Fruit fly (Drosophila melanogaster) whole organism, embryonic: ENCODE measurements around the gene CG2059.
A peak's percentile ranks its signal among the peaks of the same experiment; 100 is the strongest.

Source experiments
- CG11085 ChIP-seq: fragments of 200-800 bp; sonication (Bioruptor generic); IDR thresholded peaks from 2 replicates; pipeline ENCODE4 v1.3.6; 2022; ENCODE audit warnings: missing biosample characterization, missing genetic modification characterization
- CG13123 ChIP-seq: fragments of 200-800 bp; sonication (Bioruptor generic); optimal IDR thresholded peaks from 2 replicates; lab custom pipeline; 2016; ENCODE audit warnings: missing biosample characterization, missing genetic modification characterization
- CG14667 ChIP-seq: fragments of 200-800 bp; sonication (Bioruptor generic); IDR thresholded peaks from 2 replicates; pipeline ENCODE4 v1.3.6; 2022; ENCODE audit warnings: missing biosample characterization, missing genetic modification characterization
- CG14710 ChIP-seq: fragments of 200-800 bp; sonication (Bioruptor generic); optimal IDR thresholded peaks from 3 replicates; lab custom pipeline; 2019; ENCODE audit warnings: missing biosample characterization, mild to moderate bottlenecking, missing genetic modification characterization, moderate library complexity
- CG15601 ChIP-seq: fragments of 200-800 bp; sonication (Bioruptor generic); optimal IDR thresholded peaks from 3 replicates; lab custom pipeline; 2019; ENCODE audit warnings: missing biosample characterization, mild to moderate bottlenecking, missing genetic modification characterization, moderate library complexity
- CG15696 ChIP-seq: fragments of 200-800 bp; sonication (Bioruptor generic); optimal IDR thresholded peaks from 2 replicates; lab custom pipeline; 2019; ENCODE audit warnings: missing biosample characterization, mild to moderate bottlenecking, missing genetic modification characterization, moderate library complexity
- CG1647 ChIP-seq: fragments of 200-800 bp; sonication (Bioruptor generic); optimal IDR thresholded peaks from 3 replicates; lab custom pipeline; 2016; ENCODE audit warnings: missing biosample characterization, missing genetic modification characterization
- CG17328 ChIP-seq: fragments of 200-800 bp; sonication (Bioruptor generic); IDR thresholded peaks from 2 replicates; pipeline ENCODE4 v1.3.6; 2022; ENCODE audit warnings: missing biosample characterization, missing genetic modification characterization
- CG18011 ChIP-seq: fragments of 200-800 bp; sonication (Bioruptor generic); optimal IDR thresholded peaks from 2 replicates; lab custom pipeline; 2017; ENCODE audit warnings: missing biosample characterization, missing genetic modification characterization, mild to moderate bottlenecking, moderate library complexity, missing genotype
- CG32532 ChIP-seq: fragments of 200-800 bp; sonication (Bioruptor generic); IDR thresholded peaks from 2 replicates; pipeline ENCODE4 v1.3.6; 2022; ENCODE audit warnings: missing biosample characterization, missing genetic modification characterization
- CG4820 ChIP-seq: fragments of 200-800 bp; sonication (Bioruptor generic); optimal IDR thresholded peaks from 3 replicates; lab custom pipeline; 2016; ENCODE audit warnings: missing biosample characterization, missing genetic modification characterization
- CG6689 ChIP-seq: fragments of 200-800 bp; sonication (Bioruptor generic); IDR thresholded peaks from 2 replicates; pipeline ENCODE4 v1.3.6; 2022; ENCODE audit warnings: missing biosample characterization, missing genetic modification characterization
- CG7271 ChIP-seq: fragments of 200-800 bp; sonication (Bioruptor generic); optimal IDR thresholded peaks from 2 replicates; lab custom pipeline; 2018; ENCODE audit warnings: missing biosample characterization, mild to moderate bottlenecking, missing genetic modification characterization, moderate library complexity
- CG8944 ChIP-seq: fragments of 200-800 bp; sonication (Bioruptor generic); optimal IDR thresholded peaks from 3 replicates; lab custom pipeline; 2016; ENCODE audit warnings: missing biosample characterization, missing genetic modification characterization
- CG9727 ChIP-seq: fragments of 200-800 bp; sonication (Bioruptor generic); optimal IDR thresholded peaks from 3 replicates; lab custom pipeline; 2017; ENCODE audit warnings: missing biosample characterization, mild to moderate bottlenecking, missing genetic modification characterization
- Camta ChIP-seq: fragments of 200-800 bp; sonication (Bioruptor generic); optimal IDR thresholded peaks from 2 replicates; lab custom pipeline; 2016; ENCODE audit warnings: missing biosample characterization, missing genetic modification characterization
- Deaf1 ChIP-seq: fragments of 200-800 bp; optimal IDR thresholded peaks from 3 replicates; lab custom pipeline; 2019; ENCODE audit warnings: missing biosample characterization, mild to moderate bottlenecking, missing genetic modification characterization, moderate library complexity
- ERR ChIP-seq: fragments of 200-800 bp; sonication (Bioruptor generic); optimal IDR thresholded peaks from 2 replicates; lab custom pipeline; 2016; ENCODE audit warnings: missing biosample characterization, missing genetic modification characterization
- Ets65A ChIP-seq: fragments of 200-800 bp; sonication (Bioruptor generic); peaks from one replicate; lab custom pipeline; 2016; ENCODE audit warnings: missing biosample characterization, missing genetic modification characterization
- Hr39 ChIP-seq: fragments of >200 bp; optimal IDR thresholded peaks from 2 replicates; lab custom pipeline; 2017
- Hsf ChIP-seq: fragments of 200-800 bp; sonication (Bioruptor generic); optimal IDR thresholded peaks from 3 replicates; lab custom pipeline; 2016; ENCODE audit warnings: missing biosample characterization, missing genetic modification characterization
- Mad ChIP-seq: fragments of 200-800 bp; sonication (Bioruptor generic); optimal IDR thresholded peaks from 2 replicates; lab custom pipeline; 2016; ENCODE audit warnings: missing biosample characterization, missing genetic modification characterization
- Pdp1 ChIP-seq, 2 experiments: fragments of 200-800 bp; sonication (Bioruptor generic); optimal IDR thresholded peaks; 3 replicates each; lab custom pipeline; 2016; ENCODE audit warnings: missing biosample characterization in 2 of 2, missing genetic modification characterization in 2 of 2, mild to moderate bottlenecking in 1 of 2, moderate library complexity in 1 of 2
- Rx ChIP-seq: fragments of 200-800 bp; sonication (Bioruptor generic); IDR thresholded peaks from 2 replicates; pipeline ENCODE4 v1.3.6; 2022; ENCODE audit warnings: missing biosample characterization, missing genetic modification characterization
- Side ChIP-seq: fragments of 200-800 bp; sonication (Bioruptor generic); optimal IDR thresholded peaks from 2 replicates; lab custom pipeline; 2016; ENCODE audit warnings: missing biosample characterization, missing genetic modification characterization
- Stat92E ChIP-seq, 3 experiments: fragments of >200 bp in 2 of 3; fragments of 200-800 bp in 1 of 3; sonication (Bioruptor generic) in 1 of 3; optimal IDR thresholded peaks; 2 replicates each; lab custom pipeline; 2017 to 2019; ENCODE audit warnings: missing biosample characterization in 3 of 3, missing genetic modification characterization in 3 of 3, mild to moderate bottlenecking in 1 of 3, moderate library complexity in 1 of 3
- Taf1 ChIP-seq: fragments of 200-800 bp; sonication (Bioruptor generic); IDR thresholded peaks from 2 replicates; pipeline ENCODE4 v1.3.6; 2022; ENCODE audit warnings: missing biosample characterization, missing genetic modification characterization
- Xbp1 ChIP-seq: fragments of 200-800 bp; sonication (Bioruptor generic); optimal IDR thresholded peaks from 3 replicates; lab custom pipeline; 2016; ENCODE audit warnings: missing biosample characterization, mild to moderate bottlenecking, missing genetic modification characterization
- ap ChIP-seq: fragments of 200-800 bp; sonication (Bioruptor generic); IDR thresholded peaks from 2 replicates; pipeline ENCODE4 v1.3.6; 2022; ENCODE audit warnings: missing biosample characterization, missing genetic modification characterization
- cas ChIP-seq: fragments of 200-800 bp; sonication (Bioruptor generic); IDR thresholded peaks from 2 replicates; pipeline ENCODE4 v1.3.6; 2022; ENCODE audit warnings: missing biosample characterization, missing genetic modification characterization
- ci ChIP-seq: fragments of 200-800 bp; sonication (Bioruptor generic); IDR thresholded peaks from 3 replicates; pipeline ENCODE4 v1.3.6; 2022; ENCODE audit warnings: missing biosample characterization, missing genetic modification characterization
- crol ChIP-seq: fragments of 200-800 bp; sonication (Bioruptor generic); IDR thresholded peaks from 2 replicates; pipeline ENCODE4 v1.3.6; 2022; ENCODE audit warnings: missing biosample characterization, missing genetic modification characterization
- dysf ChIP-seq: fragments of 200-800 bp; sonication (Bioruptor generic); IDR thresholded peaks from 3 replicates; pipeline ENCODE4 v1.3.6; 2022; ENCODE audit warnings: missing biosample characterization, missing genetic modification characterization
- emc ChIP-seq: fragments of 200-800 bp; sonication (Bioruptor generic); optimal IDR thresholded peaks from 2 replicates; lab custom pipeline; 2016; ENCODE audit warnings: missing biosample characterization, missing genetic modification characterization
- fd64A ChIP-seq: fragments of 200-800 bp; sonication (Bioruptor generic); optimal IDR thresholded peaks from 3 replicates; lab custom pipeline; 2018; ENCODE audit warnings: missing biosample characterization, mild to moderate bottlenecking, missing genetic modification characterization
- fd96Cb ChIP-seq: fragments of 200-800 bp; sonication (Bioruptor generic); optimal IDR thresholded peaks from 2 replicates; lab custom pipeline; 2018; ENCODE audit warnings: missing biosample characterization, mild to moderate bottlenecking, missing genetic modification characterization, moderate library complexity
- kah ChIP-seq: fragments of 200-800 bp; sonication (Bioruptor generic); optimal IDR thresholded peaks from 2 replicates; lab custom pipeline; 2018; ENCODE audit warnings: missing biosample characterization, mild to moderate bottlenecking, missing genetic modification characterization
- ken ChIP-seq: fragments of 200-800 bp; sonication (Bioruptor generic); IDR thresholded peaks from 3 replicates; pipeline ENCODE4 v1.3.6; 2022; ENCODE audit warnings: missing biosample characterization, missing genetic modification characterization
- kni ChIP-seq: fragments of 200-800 bp; sonication (Bioruptor generic); optimal IDR thresholded peaks from 3 replicates; lab custom pipeline; 2017; ENCODE audit warnings: mild to moderate bottlenecking, missing biosample characterization, missing genetic modification reagents, missing genetic modification characterization
- nmo ChIP-seq: fragments of 200-800 bp; sonication (Bioruptor generic); optimal IDR thresholded peaks from 2 replicates; lab custom pipeline; 2018; ENCODE audit warnings: missing biosample characterization, mild to moderate bottlenecking, missing genetic modification characterization, moderate library complexity
- nom ChIP-seq: fragments of 200-800 bp; sonication (Bioruptor generic); optimal IDR thresholded peaks from 2 replicates; lab custom pipeline; 2017; ENCODE audit warnings: missing biosample characterization, missing genetic modification characterization, mild to moderate bottlenecking, moderate library complexity, missing genetic modification reagents
- p53 ChIP-seq: fragments of 200-800 bp; sonication (Bioruptor generic); optimal IDR thresholded peaks from 2 replicates; lab custom pipeline; 2016; ENCODE audit warnings: missing biosample characterization, missing genetic modification characterization
- prd ChIP-seq, 3 experiments: fragments of >200 bp in 2 of 3; fragments of 200-800 bp in 1 of 3; sonication (Bioruptor generic) in 1 of 3; optimal IDR thresholded peaks in 2 of 3; IDR thresholded peaks in 1 of 3; 2 replicates in 2 of 3; 3 replicates in 1 of 3; pipeline versions ENCODE4 v1.3.6 to Lab custom; 2017 to 2022; ENCODE audit warnings: missing biosample characterization in 1 of 3, missing genetic modification characterization in 1 of 3
- sima ChIP-seq: fragments of 200-800 bp; sonication (Bioruptor generic); optimal IDR thresholded peaks from 2 replicates; lab custom pipeline; 2016; ENCODE audit warnings: missing biosample characterization, missing genetic modification characterization
- sna ChIP-seq: fragments of 200-800 bp; sonication (Bioruptor generic); IDR thresholded peaks from 2 replicates; pipeline ENCODE4 v1.3.6; 2022; ENCODE audit warnings: missing biosample characterization, missing genetic modification characterization; ENCODE audit not compliant: partially characterized antibody
- ssp ChIP-seq: fragments of 200-800 bp; sonication (Bioruptor generic); IDR thresholded peaks from 2 replicates; pipeline ENCODE4 v1.3.6; 2022; ENCODE audit warnings: missing biosample characterization, missing genetic modification characterization
- stc ChIP-seq: fragments of 200-800 bp; sonication (Bioruptor generic); IDR thresholded peaks from 2 replicates; pipeline ENCODE4 v1.3.6; 2022; ENCODE audit warnings: missing biosample characterization, missing genetic modification characterization
- tap ChIP-seq: fragments of 200-800 bp; optimal IDR thresholded peaks from 3 replicates; lab custom pipeline; 2019; ENCODE audit warnings: missing biosample characterization, mild to moderate bottlenecking, missing genetic modification characterization, moderate library complexity
- tgo ChIP-seq: fragments of 200-800 bp; sonication (Bioruptor generic); IDR thresholded peaks from 3 replicates; pipeline ENCODE4 v1.3.6; 2022; ENCODE audit warnings: missing biosample characterization, missing genetic modification characterization
- tin ChIP-seq: fragments of 200-800 bp; sonication (Bioruptor generic); optimal IDR thresholded peaks from 3 replicates; lab custom pipeline; 2016; ENCODE audit warnings: missing biosample characterization, missing genetic modification characterization
- tna ChIP-seq: fragments of 200-800 bp; sonication (Bioruptor generic); IDR thresholded peaks from 2 replicates; pipeline ENCODE4 v1.3.6; 2022; ENCODE audit warnings: missing biosample characterization, missing genetic modification characterization; ENCODE audit not compliant: partially characterized antibody

Gene CG2059

DNA sequence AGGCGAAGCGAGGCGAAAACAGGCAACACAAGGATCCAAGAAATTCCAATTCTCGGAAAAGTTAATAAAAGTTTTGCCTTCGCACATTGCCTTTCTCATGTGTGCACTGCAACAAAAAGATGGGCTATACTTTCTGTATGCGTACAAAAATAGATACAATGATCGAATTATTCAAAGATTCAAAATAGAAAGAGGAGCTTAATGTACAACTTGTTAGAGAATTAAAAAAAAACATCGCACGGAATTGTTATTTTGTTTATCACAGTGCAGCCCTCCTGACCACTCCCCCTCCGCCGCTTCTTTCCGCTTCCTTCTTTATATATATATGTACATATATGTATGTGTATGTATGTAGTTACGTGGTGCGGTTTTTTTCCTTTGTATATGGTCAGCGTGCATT lies 16.2 kb downstream of the CG2059 start (continued):
- peak; percentile 42; the same call in 1 of the 2 replicates for TF ChIP-seq CG17328 (GFP tag; lab: Robert Waterston, UW)
- TF ChIP-seq ken (GFP tag; lab: Robert Waterston, UW) = peak; percentile 65
- TF ChIP-seq nmo = peak; percentile 5
- TF ChIP-seq ci (GFP tag; lab: Robert Waterston, UW) = 0 out of 3 replicates have a peak, but pooled peaks have one; percentile 42
- peak in 1 of 2 experiments; percentile 2 for TF ChIP-seq Pdp1 (GFP tag; optimal IDR thresholded peaks at IDR 0.05; lab: Kevin White, UChicago)
- TF ChIP-seq Rx (GFP tag; lab: Robert Waterston, UW) = peak; percentile 38; the same call in 1 of the 2 replicates
- no peak for TF ChIP-seq crol (GFP tag; lab: Robert Waterston, UW)
- TF ChIP-seq CG11085 (GFP tag; lab: Robert Waterston, UW) = no peak
- no peak for TF ChIP-seq Camta (GFP tag; lab: Kevin White, UChicago)
- no peak for TF ChIP-seq Stat92E (GFP tag; optimal IDR thresholded peaks at IDR 0.05; lab: Kevin White, UChicago)
- TF ChIP-seq tgo (GFP tag; lab: Robert Waterston, UW) = peak; percentile 37; the same call in 2 of the 3 replicates
- TF ChIP-seq tna (GFP tag; lab: Robert Waterston, UW) = no peak
- no peak for TF ChIP-seq Side (GFP tag; lab: Kevin White, UChicago)
- no peak for TF ChIP-seq CG8944 (GFP tag; lab: Kevin White, UChicago)
- peak; percentile 54; the same call in 1 of the 2 replicates for TF ChIP-seq CG6689 (GFP tag; lab: Robert Waterston, UW)
- peak; percentile 38; the same call in 1 of the 3 replicates for TF ChIP-seq dysf (GFP tag; lab: Robert Waterston, UW)
- TF ChIP-seq emc (GFP tag; lab: Kevin White, UChicago) = no peak
- TF ChIP-seq CG14710 (tag; lab: Kevin White, UChicago) = peak; percentile 33
- 0 out of 2 replicates have a peak, but pooled peaks have one; percentile 16 for TF ChIP-seq stc
- TF ChIP-seq cas = no peak
- TF ChIP-seq CG13123 (GFP tag; lab: Kevin White, UChicago) = no peak
- no peak for TF ChIP-seq CG32532 (GFP tag; lab: Robert Waterston, UW)
- peak; percentile 13; the same call in 1 of the 2 replicates for TF ChIP-seq ssp
- peak; percentile 21; the same call in 1 of the 2 replicates for TF ChIP-seq CG14667 (GFP tag; lab: Robert Waterston, UW)
- peak; percentile 50 for TF ChIP-seq fd96Cb (tag; lab: Kevin White, UChicago)
- TF ChIP-seq CG15696 (tag; lab: Kevin White, UChicago) = no peak
- no peak for TF ChIP-seq tin (GFP tag; lab: Kevin White, UChicago)
- no peak for TF ChIP-seq Mad
- no peak for TF ChIP-seq CG18011
- no peak for TF ChIP-seq CG1647 (GFP tag; lab: Kevin White, UChicago)
- no peak for TF ChIP-seq ERR (GFP tag; lab: Kevin White, UChicago)
- no peak for TF ChIP-seq sima (GFP tag; lab: Kevin White, UChicago)
- no peak for TF ChIP-seq p53
- 0 out of 2 replicates have a peak, but pooled peaks have one; percentile 18 for TF ChIP-seq ap
- TF ChIP-seq prd (optimal IDR thresholded peaks at IDR 0.05; lab: Kevin White, UChicago) = no peak
- peak; percentile 65; the same call in 2 of the 3 replicates for TF ChIP-seq prd (GFP tag; IDR thresholded peaks at IDR 0.05; lab: Robert Waterston, UW)
- TF ChIP-seq nom (GFP tag; lab: Kevin White, UChicago) = peak; percentile 87
- peak; percentile 42 for TF ChIP-seq Xbp1 (GFP tag; lab: Kevin White, UChicago)
- TF ChIP-seq Deaf1 = no peak
- TF ChIP-seq CG15601 (tag; lab: Kevin White, UChicago) = peak; percentile 53
- peak; percentile 36 for TF ChIP-seq CG9727
- no peak for TF ChIP-seq Taf1
- TF ChIP-seq Ets65A (GFP tag; lab: Kevin White, UChicago) = peak; percentile 42
- no peak for TF ChIP-seq tap (tag; lab: Kevin White, UChicago)
- TF ChIP-seq kni = no peak
- TF ChIP-seq fd64A (GFP tag; lab: Kevin White, UChicago) = no peak
- peak; percentile 7 for TF ChIP-seq CG4820 (GFP tag; lab: Kevin White, UChicago)
- TF ChIP-seq CG7271 (tag; lab: Kevin White, UChicago) = no peak
- TF ChIP-seq sna = no peak
- no peak for TF ChIP-seq Hr39 (lab: Kevin White, UChicago)
- TF ChIP-seq Hsf (GFP tag; lab: Kevin White, UChicago) = no peak
- TF ChIP-seq kah (GFP tag; lab: Kevin White, UChicago) = no peak
